Worm (Caenorhabditis elegans) whole organism, L4 larva: Measurements from ENCODE around the gene atln-1.
"Not testable (repeated sequence)": the region's sequence is repeated elsewhere in the genome, so short reads cannot be mapped to it uniquely, and the experiment has no call there.

Experiments
- D1046.2 ChIP-seq: fragments of 200-800 bp; sonication (Bioruptor generic); IDR thresholded peaks from 2 replicates; pipeline ENCODE4 v1.3.6; 2022; ENCODE audit warnings: missing genetic modification characterization, missing compliant biosample characterization
- F10B5.3 ChIP-seq: sonication (generic microtip); optimal IDR thresholded peaks from 2 replicates; lab custom pipeline; 2016; ENCODE audit warnings: mild to moderate bottlenecking, missing genetic modification characterization, missing compliant biosample characterization
- F37D6.2 ChIP-seq: sonication (generic microtip); optimal IDR thresholded peaks from 2 replicates; lab custom pipeline; 2016; ENCODE audit warnings: mild to moderate bottlenecking, missing genetic modification characterization, missing compliant biosample characterization
- F44E2.7 ChIP-seq: fragments of 200-800 bp; sonication (Bioruptor generic); IDR thresholded peaks from 2 replicates; pipeline ENCODE4 v2.1.2; 2022; ENCODE audit warnings: missing genetic modification characterization, missing compliant biosample characterization
- F49E8.2 ChIP-seq: sonication (generic microtip); optimal IDR thresholded peaks from 2 replicates; lab custom pipeline; 2016; ENCODE audit warnings: missing compliant biosample characterization, mild to moderate bottlenecking, missing genetic modification characterization, borderline replicate concordance
- T26A8.4 ChIP-seq: fragments of 200-800 bp; sonication (Bioruptor generic); IDR thresholded peaks from 2 replicates; pipeline ENCODE4 v1.3.6; 2022; ENCODE audit warnings: missing genetic modification characterization, missing compliant biosample characterization
- Y48G9A.11 ChIP-seq: fragments of 200-800 bp; sonication (Bioruptor generic); IDR thresholded peaks from 2 replicates; pipeline ENCODE4 v1.3.6; 2022; ENCODE audit warnings: missing genetic modification reagents, missing genetic modification characterization, missing compliant biosample characterization
- ZK337.2 ChIP-seq: fragments of 200-800 bp; sonication (Bioruptor generic); IDR thresholded peaks from 2 replicates; pipeline ENCODE4 v1.3.6; 2022; ENCODE audit warnings: missing genetic modification reagents, missing genetic modification characterization, missing compliant biosample characterization
- ceh-20 ChIP-seq: fragments of 200-800 bp; sonication (Bioruptor generic); IDR thresholded peaks from 2 replicates; pipeline ENCODE4 v1.3.6; 2022; ENCODE audit warnings: missing genetic modification reagents, missing genetic modification characterization, missing compliant biosample characterization
- daf-12 ChIP-seq: fragments of 150-350 bp; optimal IDR thresholded peaks from 2 replicates; lab custom pipeline; 2014; ENCODE audit warnings: missing biosample characterization, missing genetic modification reagents, missing genetic modification characterization
- daf-16 ChIP-seq, 3 experiments: sonication (generic microtip); optimal IDR thresholded peaks; 2 replicates each; lab custom pipeline; 2016 to 2017; ENCODE audit warnings: missing genetic modification characterization in 3 of 3, missing genetic modification reagents in 3 of 3, mild to moderate bottlenecking in 2 of 3, missing compliant biosample characterization in 2 of 3, missing biosample characterization in 1 of 3, moderate library complexity in 1 of 3
- daf-8 ChIP-seq: fragments of 200-800 bp; sonication (Bioruptor generic); IDR thresholded peaks from 2 replicates; pipeline ENCODE4 v1.3.6; 2022; ENCODE audit warnings: missing genetic modification characterization, missing compliant biosample characterization
- dmd-9 ChIP-seq: fragments of 200-800 bp; sonication (Bioruptor generic); IDR thresholded peaks from 2 replicates; pipeline ENCODE4 v1.3.6; 2022; ENCODE audit warnings: missing genetic modification reagents, missing genetic modification characterization, missing compliant biosample characterization
- dpl-1 ChIP-seq: fragments of 150-350 bp; optimal IDR thresholded peaks from 2 replicates; lab custom pipeline; 2014; ENCODE audit warnings: missing biosample characterization, missing genetic modification reagents, missing genetic modification characterization
- duxl-1 ChIP-seq: sonication (generic microtip); optimal IDR thresholded peaks from 2 replicates; lab custom pipeline; 2016; ENCODE audit warnings: mild to moderate bottlenecking, missing genetic modification characterization, moderate library complexity, missing compliant biosample characterization; ENCODE audit not compliant: poor library complexity
- dve-1 ChIP-seq: sonication (generic microtip); optimal IDR thresholded peaks from 2 replicates; lab custom pipeline; 2017; ENCODE audit warnings: antibody characterized with exemption, mild to moderate bottlenecking, missing genetic modification characterization, missing compliant biosample characterization; ENCODE audit not compliant: insufficient read depth
- egl-27 ChIP-seq: sonication (generic microtip); optimal IDR thresholded peaks from 3 replicates; lab custom pipeline; 2017; ENCODE audit warnings: missing biosample characterization, missing genetic modification reagents, missing genetic modification characterization
- hlh-11 ChIP-seq: fragments of 200-800 bp; sonication (Bioruptor generic); optimal IDR thresholded peaks from 2 replicates; lab custom pipeline; 2018; ENCODE audit warnings: mild to moderate bottlenecking, missing genetic modification characterization, missing compliant biosample characterization
- hlh-30 ChIP-seq: sonication (generic microtip); optimal IDR thresholded peaks from 2 replicates; lab custom pipeline; 2017; ENCODE audit warnings: antibody characterized with exemption, mild to moderate bottlenecking, missing genetic modification characterization, missing compliant biosample characterization; ENCODE audit not compliant: insufficient read depth
- hmg-1.1 ChIP-seq: fragments of 200-800 bp; sonication (Bioruptor generic); IDR thresholded peaks from 2 replicates; pipeline ENCODE4 v1.3.6; 2022; ENCODE audit warnings: missing genetic modification reagents, missing genetic modification characterization, missing compliant biosample characterization
- jun-1 ChIP-seq: fragments of 150-350 bp; optimal IDR thresholded peaks from 2 replicates; lab custom pipeline; 2014; ENCODE audit warnings: missing biosample characterization, missing genetic modification reagents, missing genetic modification characterization
- lin-15B ChIP-seq: fragments of 150-350 bp; sonication (generic microtip); optimal IDR thresholded peaks from 3 replicates; lab custom pipeline; 2014; ENCODE audit warnings: missing biosample characterization, missing genetic modification characterization
- lsy-2 ChIP-seq, 2 experiments: fragments of 150-350 bp in 1 of 2; sonication (generic microtip) in 1 of 2; optimal IDR thresholded peaks; 2 replicates each; lab custom pipeline; 2014 to 2017; ENCODE audit warnings: missing biosample characterization in 2 of 2, missing genetic modification characterization in 2 of 2
- madf-9 ChIP-seq: fragments of 200-800 bp; sonication (Bioruptor generic); conservative IDR thresholded peaks from 2 replicates; pipeline ENCODE4 v1.3.6; 2022; ENCODE audit warnings: missing genetic modification reagents, missing genetic modification characterization, missing compliant biosample characterization
- mep-1 ChIP-seq: fragments of 150-350 bp; sonication (generic microtip); optimal IDR thresholded peaks from 3 replicates; lab custom pipeline; 2014; ENCODE audit warnings: missing biosample characterization, missing genetic modification characterization
- mes-2 ChIP-seq: sonication (generic microtip); optimal IDR thresholded peaks from 2 replicates; lab custom pipeline; 2016; ENCODE audit warnings: missing genotype, mild to moderate bottlenecking, missing genetic modification characterization, missing compliant biosample characterization; ENCODE audit not compliant: poor library complexity, severe bottlenecking
- nhr-102 ChIP-seq: sonication (generic microtip); optimal IDR thresholded peaks from 2 replicates; lab custom pipeline; 2016; ENCODE audit warnings: mild to moderate bottlenecking, missing genetic modification characterization, moderate library complexity, missing compliant biosample characterization
- nhr-28 ChIP-seq: fragments of 150-350 bp; optimal IDR thresholded peaks from 2 replicates; lab custom pipeline; 2014; ENCODE audit warnings: missing biosample characterization, missing genetic modification characterization
- nhr-41 ChIP-seq: fragments of 200-800 bp; sonication (Bioruptor generic); IDR thresholded peaks from 2 replicates; pipeline ENCODE4 v1.3.6; 2022; ENCODE audit warnings: missing genetic modification reagents, missing genetic modification characterization, missing compliant biosample characterization
- nhr-42 ChIP-seq: fragments of 200-800 bp; sonication (Bioruptor generic); IDR thresholded peaks from 2 replicates; pipeline ENCODE4 v1.3.6; 2022; ENCODE audit warnings: missing genetic modification characterization, missing compliant biosample characterization
- nhr-48 ChIP-seq: sonication (generic microtip); optimal IDR thresholded peaks from 2 replicates; lab custom pipeline; 2016; ENCODE audit warnings: mild to moderate bottlenecking, missing genetic modification characterization, missing compliant biosample characterization
- nhr-6 ChIP-seq: fragments of 150-350 bp; optimal IDR thresholded peaks from 2 replicates; lab custom pipeline; 2014; ENCODE audit warnings: missing biosample characterization, missing genetic modification characterization
- php-3 ChIP-seq: fragments of 200-800 bp; sonication (Bioruptor generic); IDR thresholded peaks from 2 replicates; pipeline ENCODE4 v1.3.6; 2022; ENCODE audit warnings: missing genetic modification reagents, missing genetic modification characterization, missing compliant biosample characterization
- pqm-1 ChIP-seq: sonication (generic microtip); optimal IDR thresholded peaks from 2 replicates; lab custom pipeline; 2017; ENCODE audit warnings: missing biosample characterization, missing genetic modification characterization
- rbr-2 ChIP-seq: sonication (generic microtip); optimal IDR thresholded peaks from 2 replicates; lab custom pipeline; 2016; ENCODE audit warnings: missing genotype, missing genetic modification characterization, missing compliant biosample characterization
- sdz-12 ChIP-seq: fragments of 200-800 bp; sonication (Bioruptor generic); optimal IDR thresholded peaks from 2 replicates; lab custom pipeline; 2018; ENCODE audit warnings: mild to moderate bottlenecking, missing genetic modification characterization, missing compliant biosample characterization
- set-16 ChIP-seq: fragments of 200-800 bp; sonication (Bioruptor generic); IDR thresholded peaks from 2 replicates; pipeline ENCODE4 v1.3.6; 2022; ENCODE audit warnings: missing genetic modification reagents, missing genetic modification characterization, missing compliant biosample characterization
- snpc-4 ChIP-seq: fragments of 150-350 bp; optimal IDR thresholded peaks from 2 replicates; lab custom pipeline; 2014; ENCODE audit warnings: missing biosample characterization, missing genetic modification characterization
- unc-39 ChIP-seq: sonication (generic microtip); optimal IDR thresholded peaks from 2 replicates; lab custom pipeline; 2017; ENCODE audit warnings: missing biosample characterization, missing genetic modification characterization
- ztf-7 ChIP-seq: fragments of 150-350 bp; optimal IDR thresholded peaks from 2 replicates; lab custom pipeline; 2014; ENCODE audit warnings: missing biosample characterization, missing genetic modification characterization

The atln-1 gene

ce11 chrIV:2777841-2778240 is 10.6 kb upstream of the atln-1 start, which contains the start of gene Y54G2A.72:
Gene Y54G2A.72, plus strand, starts transcription at chrIV:2778141.
- not testable (repeated sequence) for TF ChIP-seq egl-27; F10B5.3 (tag; lab: Kevin White, UChicago); D1046.2 (GFP tag; lab: Robert Waterston, UW)
- TF ChIP-seq, all 104 proteins: peak for 0; not testable (repeated sequence) for 104

ce11 chrIV:2782793-2783540 is 5.5 kb upstream of the atln-1 start, which contains the start of gene Y54G2A.12:
Gene Y54G2A.12, minus strand, starts transcription at chrIV:2782843.
- TF ChIP-seq F49E8.2 (peak; percentile 61), Y48G9A.11 (0 out of 2 replicates have a peak, but pooled peaks have one; percentile 46), jun-1 (tag; lab: Kevin White, UChicago) (no peak)

ce11 chrIV:2785057-2785456 is 3.4 kb upstream of the atln-1 start:
- TF ChIP-seq nhr-6 (tag; lab: Kevin White, UChicago): peak; percentile 28
- peak; percentile 58 for TF ChIP-seq dve-1 (tag; lab: Kevin White, UChicago)
- TF ChIP-seq daf-16 (GFP tag; optimal IDR thresholded peaks at IDR 0.05; lab: Kevin White, UChicago): no peak
- TF ChIP-seq daf-16 (tag; optimal IDR thresholded peaks at IDR 0.05; lab: Kevin White, UChicago): peak; percentile 71
- no peak for TF ChIP-seq nhr-41 (GFP tag; lab: Robert Waterston, UW)
- TF ChIP-seq F37D6.2 (tag; lab: Kevin White, UChicago): no peak
- TF ChIP-seq mep-1 (tag; lab: Kevin White, UChicago): peak; percentile 40
- TF ChIP-seq dpl-1 (GFP tag; lab: Kevin White, UChicago): peak; percentile 24
- TF ChIP-seq T26A8.4 (GFP tag; lab: Robert Waterston, UW): 0 out of 2 replicates have a peak, but pooled peaks have one; percentile 43
- no peak for TF ChIP-seq dmd-9 (GFP tag; lab: Robert Waterston, UW)
- no peak for TF ChIP-seq daf-12
- no peak for TF ChIP-seq set-16 (GFP tag; lab: Robert Waterston, UW)
- TF ChIP-seq hlh-30 (tag; lab: Kevin White, UChicago): peak; percentile 50
- TF ChIP-seq rbr-2 (tag; lab: Kevin White, UChicago): peak; percentile 30
- TF ChIP-seq hlh-11 (tag; lab: Kevin White, UChicago): peak; percentile 53
- TF ChIP-seq ceh-20 (GFP tag; lab: Robert Waterston, UW): 0 out of 2 replicates have a peak, but pooled peaks have one; percentile 11
- TF ChIP-seq lsy-2 (tag; optimal IDR thresholded peaks at IDR 0.05; lab: Kevin White, UChicago): peak in 1 of 2 experiments; percentile 49
- peak; percentile 31 for TF ChIP-seq nhr-28
- TF ChIP-seq egl-27: no peak
- TF ChIP-seq ZK337.2: no peak
- no peak for TF ChIP-seq madf-9 (GFP tag; lab: Robert Waterston, UW)
- peak; percentile 51 for TF ChIP-seq mes-2 (tag; lab: Kevin White, UChicago)
- TF ChIP-seq hmg-1.1 (GFP tag; lab: Robert Waterston, UW): peak; percentile 64

- TF ChIP-seq sdz-12 (GFP tag; lab: Kevin White, UChicago): no peak
These were observed 5.5 kb downstream of the atln-1 start for ce11 chrIV:2793956-2794355.

- TF ChIP-seq nhr-102 (tag; lab: Kevin White, UChicago): no peak
- peak; percentile 35 for TF ChIP-seq nhr-28
- no peak for TF ChIP-seq nhr-42 (GFP tag; lab: Robert Waterston, UW)
- TF ChIP-seq php-3 (GFP tag; lab: Robert Waterston, UW): peak; percentile 37; the same call in 1 of the 2 replicates
- no peak for TF ChIP-seq duxl-1 (tag; lab: Kevin White, UChicago)
- TF ChIP-seq F44E2.7 (GFP tag; lab: Robert Waterston, UW): no peak
- TF ChIP-seq lin-15B (tag; lab: Kevin White, UChicago): no peak
- no peak for TF ChIP-seq daf-8
- peak; percentile 63 for TF ChIP-seq pqm-1
- TF ChIP-seq unc-39: no peak
- TF ChIP-seq ztf-7 (tag; lab: Kevin White, UChicago): peak; percentile 44
- TF ChIP-seq dve-1 (tag; lab: Kevin White, UChicago): peak; percentile 87
- peak in 1 of 2 experiments; percentile 57 for TF ChIP-seq daf-16 (GFP tag; optimal IDR thresholded peaks at IDR 0.05; lab: Kevin White, UChicago)
- TF ChIP-seq daf-16 (tag; optimal IDR thresholded peaks at IDR 0.05; lab: Kevin White, UChicago): peak; percentile 97
- TF ChIP-seq hlh-11 (tag; lab: Kevin White, UChicago): peak; percentile 53
- no peak for TF ChIP-seq nhr-48 (tag; lab: Kevin White, UChicago)
- no peak for TF ChIP-seq snpc-4 (tag; lab: Kevin White, UChicago)
- TF ChIP-seq hlh-30 (tag; lab: Kevin White, UChicago): peak; percentile 56
- no peak for TF ChIP-seq sdz-12 (GFP tag; lab: Kevin White, UChicago)
These were observed 9.8 kb downstream of the atln-1 start, which contains the start of gene Y54G2A.52 for ce11 chrIV:2798339-2798738. Gene Y54G2A.52, minus strand, starts transcription at chrIV:2798686.
